Worm (Caenorhabditis elegans): ENCODE results near the gene arle-14.

Gene arle-14

ce11 chrIII:5711242-5711641 is 18.5 kb downstream of the arle-14 start, which contains the start of gene rbm-26:
TSS of gene rbm-26 (plus strand) at chrIII:5711542.
- TF ChIP-seq eyg-1 (tag; optimal IDR thresholded peaks at IDR 0.05) (no peak), mec-3 (tag; optimal IDR thresholded peaks at IDR 0.05; ENCODE audit: borderline replicate concordance) (no peak), unc-3 (GFP tag; conservative IDR thresholded peaks at IDR 0.05) (no peak), unc-3 (tag; optimal IDR thresholded peaks at IDR 0.05) (no peak), ceh-34 (tag; optimal IDR thresholded peaks at IDR 0.05) (no peak), ets-4 (tag; optimal IDR thresholded peaks at IDR 0.05) (no peak), ceh-30 (tag; optimal IDR thresholded peaks at IDR 0.05) (no peak), K09A11.1 (tag; optimal IDR thresholded peaks at IDR 0.05; ENCODE audit: insufficient read depth) (no peak), zip-5 (tag; optimal IDR thresholded peaks at IDR 0.05) (no peak), odd-2 (tag; optimal IDR thresholded peaks at IDR 0.05) (no peak), syd-9 (tag; optimal IDR thresholded peaks at IDR 0.05) (no peak), sox-4 (tag; optimal IDR thresholded peaks at IDR 0.05) (no peak), C08G9.2 (tag; optimal IDR thresholded peaks at IDR 0.05) (no peak), ref-2 (tag; optimal IDR thresholded peaks at IDR 0.05) (no peak), ceh-6 (GFP tag; optimal IDR thresholded peaks at IDR 0.05) (no peak), elt-4 (tag; optimal IDR thresholded peaks at IDR 0.05) (no peak), hlh-8 (tag; optimal IDR thresholded peaks at IDR 0.05) (no peak)

ce11 chrIII:5711881-5712643 is 19.4 kb downstream of the arle-14 start:
- TF ChIP-seq npax-4 (tag; optimal IDR thresholded peaks at IDR 0.05) (no peak), K02D7.2 (tag; optimal IDR thresholded peaks at IDR 0.05) (no peak), ceh-19 (GFP tag; optimal IDR thresholded peaks at IDR 0.05) (no peak), odd-2 (tag; optimal IDR thresholded peaks at IDR 0.05) (no peak)

- no peak for TF ChIP-seq che-1 (tag; optimal IDR thresholded peaks at IDR 0.05)
- no peak for TF ChIP-seq odd-2 (tag; optimal IDR thresholded peaks at IDR 0.05)
Measured at ce11 chrIII:5714230-5714983, 21.7 kb downstream of the arle-14 start, which contains the start of gene arf-1. TSS of gene arf-1 (plus strand) at chrIII:5714886.

DNA sequence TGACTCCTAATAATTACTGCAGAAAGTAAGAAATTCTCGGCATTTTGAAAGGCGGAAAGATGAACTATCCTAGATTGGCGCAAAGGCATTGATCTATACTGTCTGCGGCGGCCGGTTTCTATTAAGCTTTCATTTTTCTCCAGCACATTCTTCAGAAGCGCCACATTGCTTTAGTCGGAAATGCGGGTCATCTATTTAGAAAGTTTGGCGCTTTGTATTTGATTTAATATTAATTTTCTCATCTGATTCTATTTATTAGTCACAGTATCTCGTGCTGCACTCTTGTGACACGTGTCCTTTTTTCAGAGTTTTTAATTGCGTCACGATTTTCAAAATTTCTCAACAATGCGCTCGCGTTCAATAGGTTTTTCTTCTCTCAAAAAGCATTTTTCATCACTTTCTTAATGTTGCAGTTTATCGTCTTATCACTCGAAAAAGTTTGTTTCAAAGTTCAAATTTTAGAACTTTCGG is 22.3 kb downstream of the arle-14 start:
- TF ChIP-seq lim-6 (tag; optimal IDR thresholded peaks at IDR 0.05) (no peak), fkh-10 (GFP tag; optimal IDR thresholded peaks at IDR 0.05) (no peak), pros-1 (tag; optimal IDR thresholded peaks at IDR 0.05) (no peak), che-1 (tag; optimal IDR thresholded peaks at IDR 0.05) (no peak), npax-4 (tag; optimal IDR thresholded peaks at IDR 0.05) (no peak), ztf-16 (tag; optimal IDR thresholded peaks at IDR 0.05) (no peak), ceh-24 (tag; optimal IDR thresholded peaks at IDR 0.05) (no peak), pat-9 (tag; optimal IDR thresholded peaks at IDR 0.05) (no peak), ceh-6 (GFP tag; optimal IDR thresholded peaks at IDR 0.05) (no peak), pha-2 (tag; optimal IDR thresholded peaks at IDR 0.05) (no peak), mec-3 (tag; optimal IDR thresholded peaks at IDR 0.05; ENCODE audit: borderline replicate concordance) (no peak), unc-42 (tag; optimal IDR thresholded peaks at IDR 0.05) (no peak), hlh-15 (tag; optimal IDR thresholded peaks at IDR 0.05) (no peak), pha-4 (tag; optimal IDR thresholded peaks at IDR 0.05) (no peak), hlh-8 (tag; optimal IDR thresholded peaks at IDR 0.05) (no peak), hlh-13 (GFP tag; optimal IDR thresholded peaks at IDR 0.05) (no peak), ama-1 (optimal IDR thresholded peaks at IDR 0.05) (no peak)

Measured in whole organism, late embryonic.